Fruit fly (Drosophila melanogaster) whole organism, wandering third instar larva: Measurements from ENCODE around the gene CG18233.

Experiments used
- Abd-B ChIP-seq: fragments of >200 bp; optimal IDR thresholded peaks from 2 replicates; lab custom pipeline; 2017; ENCODE audit warnings: missing biosample characterization, missing genetic modification characterization
- CG32264 ChIP-seq: fragments of 200-800 bp; sonication (Bioruptor generic); optimal IDR thresholded peaks from 2 replicates; lab custom pipeline; 2016; ENCODE audit warnings: missing biosample characterization, missing genetic modification characterization
- CrebA ChIP-seq: fragments of 200-800 bp; sonication (Bioruptor generic); optimal IDR thresholded peaks from 2 replicates; lab custom pipeline; 2016; ENCODE audit warnings: missing biosample characterization, mild to moderate bottlenecking, missing genetic modification characterization, borderline replicate concordance
- Dfd ChIP-seq: fragments of >200 bp; optimal IDR thresholded peaks from 2 replicates; lab custom pipeline; 2017; ENCODE audit warnings: missing biosample characterization, missing genetic modification characterization
- Dif ChIP-seq: fragments of 200-275, 200-300 bp; sonication (Bioruptor generic); optimal IDR thresholded peaks from 2 replicates; lab custom pipeline; 2018; ENCODE audit warnings: missing biosample characterization, missing genetic modification characterization; ENCODE audit not compliant: partially characterized antibody
- GATAd ChIP-seq: sonication (Bioruptor generic); optimal IDR thresholded peaks from 2 replicates; lab custom pipeline; 2016; ENCODE audit warnings: missing biosample characterization, missing genetic modification characterization
- HLH106 ChIP-seq: fragments of 200-800 bp; optimal IDR thresholded peaks from 3 replicates; lab custom pipeline; 2019; ENCODE audit warnings: missing biosample characterization, mild to moderate bottlenecking, missing genetic modification characterization, moderate library complexity
- Hnf4 ChIP-seq: fragments of 200-800 bp; sonication (Bioruptor generic); optimal IDR thresholded peaks from 2 replicates; lab custom pipeline; 2016; ENCODE audit warnings: missing biosample characterization, mild to moderate bottlenecking, missing genetic modification characterization
- Hr78 ChIP-seq: fragments of >200 bp; optimal IDR thresholded peaks from 2 replicates; lab custom pipeline; 2017; ENCODE audit warnings: missing biosample characterization, missing genetic modification characterization
- Hr83 ChIP-seq: fragments of 200-300 bp; sonication (Bioruptor generic); optimal IDR thresholded peaks from 2 replicates; lab custom pipeline; 2016; ENCODE audit warnings: missing biosample characterization, mild to moderate bottlenecking, missing genetic modification characterization, moderate library complexity; ENCODE audit not compliant: poor library complexity, severe bottlenecking
- Jra ChIP-seq: sonication (Bioruptor generic); optimal IDR thresholded peaks from 2 replicates; lab custom pipeline; 2016; ENCODE audit warnings: missing biosample characterization, missing genetic modification characterization
- OdsH ChIP-seq: fragments of 200-800 bp; sonication (Bioruptor generic); optimal IDR thresholded peaks from 2 replicates; lab custom pipeline; 2016; ENCODE audit warnings: missing biosample characterization, mild to moderate bottlenecking, missing genetic modification characterization
- Rel ChIP-seq, 2 experiments: fragments of 200-800 bp; sonication (Bioruptor generic) in 1 of 2; optimal IDR thresholded peaks; 2 replicates in 1 of 2; 3 replicates in 1 of 2; lab custom pipeline; 2016 to 2019; ENCODE audit warnings: mild to moderate bottlenecking in 2 of 2, missing biosample characterization in 2 of 2, missing genetic modification characterization in 2 of 2, moderate library complexity in 1 of 2
- Sp1 ChIP-seq: fragments of 200-800 bp; sonication (Bioruptor generic); optimal IDR thresholded peaks from 3 replicates; lab custom pipeline; 2019; ENCODE audit warnings: missing biosample characterization, mild to moderate bottlenecking, missing genetic modification characterization, moderate library complexity
- brk ChIP-seq: fragments of 200-800 bp; sonication (Bioruptor generic); optimal IDR thresholded peaks from 2 replicates; lab custom pipeline; 2016; ENCODE audit warnings: missing biosample characterization, mild to moderate bottlenecking, missing genetic modification characterization
- dl ChIP-seq, 2 experiments: fragments of 175-275, 200-275 bp in 1 of 2; fragments of 200-275 bp in 1 of 2; sonication (Bioruptor generic); optimal IDR thresholded peaks; lab custom pipeline; 2018; ENCODE audit warnings: mild to moderate bottlenecking in 2 of 2, missing biosample characterization in 2 of 2, missing genetic modification characterization in 2 of 2, moderate library complexity in 2 of 2; ENCODE audit not compliant: partially characterized antibody in 2 of 2, insufficient read depth in 1 of 2
- dmrt93B ChIP-seq: fragments of 200-800 bp; sonication (Bioruptor generic); optimal IDR thresholded peaks from 2 replicates; lab custom pipeline; 2018; ENCODE audit warnings: missing biosample characterization, mild to moderate bottlenecking, missing genetic modification characterization
- dsf ChIP-seq: sonication (Bioruptor generic); optimal IDR thresholded peaks from 2 replicates; lab custom pipeline; 2016; ENCODE audit warnings: missing biosample characterization, missing genetic modification characterization, borderline replicate concordance
- foxo ChIP-seq, 2 experiments: fragments of 200-800 bp; sonication (Bioruptor generic); optimal IDR thresholded peaks; 2 replicates in 1 of 2; 3 replicates in 1 of 2; lab custom pipeline; 2016 to 2017; ENCODE audit warnings: missing biosample characterization in 2 of 2, missing genetic modification characterization in 2 of 2
- fru ChIP-seq: fragments of 200-800 bp; sonication (Bioruptor generic); optimal IDR thresholded peaks from 3 replicates; lab custom pipeline; 2016; ENCODE audit warnings: missing biosample characterization, mild to moderate bottlenecking, missing genetic modification characterization
- jim ChIP-seq: fragments of 175-275, 200-325 bp; sonication (Bioruptor generic); optimal IDR thresholded peaks from 2 replicates; lab custom pipeline; 2016; ENCODE audit warnings: missing biosample characterization, mild to moderate bottlenecking, missing genetic modification characterization
- lola ChIP-seq: fragments of >200 bp; optimal IDR thresholded peaks from 2 replicates; lab custom pipeline; 2017; ENCODE audit warnings: missing biosample characterization, missing genetic modification characterization
- pan ChIP-seq: fragments of >200 bp; optimal IDR thresholded peaks from 2 replicates; lab custom pipeline; 2017
- psq ChIP-seq: fragments of 200-800 bp; sonication (Bioruptor generic); optimal IDR thresholded peaks from 3 replicates; lab custom pipeline; 2017; ENCODE audit warnings: missing biosample characterization, mild to moderate bottlenecking, missing genetic modification characterization, moderate library complexity
- rgr ChIP-seq: fragments of 200-800 bp; sonication (Bioruptor generic); optimal IDR thresholded peaks from 3 replicates; lab custom pipeline; 2016; ENCODE audit warnings: missing biosample characterization, mild to moderate bottlenecking, missing genetic modification characterization
- sv ChIP-seq: fragments of 200-800 bp; sonication (Bioruptor generic); optimal IDR thresholded peaks from 3 replicates; lab custom pipeline; 2016; ENCODE audit warnings: missing biosample characterization, missing genetic modification characterization
- tai ChIP-seq: sonication (Bioruptor generic); optimal IDR thresholded peaks from 2 replicates; lab custom pipeline; 2016; ENCODE audit warnings: missing biosample characterization, missing genetic modification characterization

CG18233 gene

DNA sequence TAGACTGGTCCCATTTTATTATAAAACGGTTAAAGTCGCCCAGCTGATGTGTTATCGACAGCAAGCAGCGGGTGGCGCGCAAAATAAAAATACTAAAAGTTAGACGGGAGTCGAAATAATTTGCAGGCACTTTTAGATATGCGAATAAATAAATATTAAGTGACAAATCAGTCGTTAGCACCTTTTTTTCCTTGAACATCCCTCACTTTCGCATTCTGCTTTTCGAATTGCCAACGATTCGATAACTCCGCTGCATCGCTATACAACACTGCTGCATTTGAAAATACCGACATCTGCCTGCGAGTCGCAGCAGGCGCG is 17.1 kb downstream of the CG18233 start, which contains the start of gene bora:
Gene bora (plus strand): TSS at position 271 of the 318 bp plus-strand sequence.
- TF ChIP-seq tai (GFP tag; lab: Kevin White, UChicago) (peak; percentile 40), dmrt93B (GFP tag; lab: Kevin White, UChicago) (no peak), CrebA (no peak), foxo (GFP tag; optimal IDR thresholded peaks at IDR 0.05; lab: Kevin White, UChicago) (peak in 1 of 2 experiments; percentile 25), CG32264 (GFP tag; lab: Kevin White, UChicago) (no peak), Rel (GFP tag; optimal IDR thresholded peaks at IDR 0.05; lab: Kevin White, UChicago) (no peak), Rel (tag; optimal IDR thresholded peaks at IDR 0.05; lab: Kevin White, UChicago) (no peak), dsf (no peak), psq (GFP tag; lab: Kevin White, UChicago) (no peak), Hnf4 (GFP tag; lab: Kevin White, UChicago) (no peak)

- TF ChIP-seq dmrt93B (GFP tag; lab: Kevin White, UChicago) = no peak
- peak; percentile 18 for TF ChIP-seq jim
- peak; percentile 25 for TF ChIP-seq Sp1
- peak; percentile 75 for TF ChIP-seq Hr83 (GFP tag; lab: Kevin White, UChicago)
- TF ChIP-seq OdsH = no peak
- peak; percentile 65 for TF ChIP-seq Hnf4 (GFP tag; lab: Kevin White, UChicago)
- no peak for TF ChIP-seq Jra (GFP tag; lab: Kevin White, UChicago)
- TF ChIP-seq foxo (GFP tag; optimal IDR thresholded peaks at IDR 0.05; lab: Kevin White, UChicago) = peak in 1 of 2 experiments; percentile 21
- no peak for TF ChIP-seq Rel (GFP tag; optimal IDR thresholded peaks at IDR 0.05; lab: Kevin White, UChicago)
- peak; percentile 22 for TF ChIP-seq Rel (tag; optimal IDR thresholded peaks at IDR 0.05; lab: Kevin White, UChicago)
- TF ChIP-seq dl (GFP tag; optimal IDR thresholded peaks at IDR 0.05; lab: Kevin White, UChicago; ENCODE audit: insufficient read depth in 1 of 2, partially characterized antibody in 2 of 2) = peak in 1 of 2 experiments; percentile 27
- peak; percentile 16 for TF ChIP-seq tai (GFP tag; lab: Kevin White, UChicago)
- peak; percentile 39 for TF ChIP-seq rgr (GFP tag; lab: Kevin White, UChicago)
Observed at dm6 chr3L:18625786-18626185, 20.5 kb downstream of the CG18233 start, which contains the start of gene MYPT-75D. TSS of gene MYPT-75D (plus strand) at chr3L:18625959.

DNA sequence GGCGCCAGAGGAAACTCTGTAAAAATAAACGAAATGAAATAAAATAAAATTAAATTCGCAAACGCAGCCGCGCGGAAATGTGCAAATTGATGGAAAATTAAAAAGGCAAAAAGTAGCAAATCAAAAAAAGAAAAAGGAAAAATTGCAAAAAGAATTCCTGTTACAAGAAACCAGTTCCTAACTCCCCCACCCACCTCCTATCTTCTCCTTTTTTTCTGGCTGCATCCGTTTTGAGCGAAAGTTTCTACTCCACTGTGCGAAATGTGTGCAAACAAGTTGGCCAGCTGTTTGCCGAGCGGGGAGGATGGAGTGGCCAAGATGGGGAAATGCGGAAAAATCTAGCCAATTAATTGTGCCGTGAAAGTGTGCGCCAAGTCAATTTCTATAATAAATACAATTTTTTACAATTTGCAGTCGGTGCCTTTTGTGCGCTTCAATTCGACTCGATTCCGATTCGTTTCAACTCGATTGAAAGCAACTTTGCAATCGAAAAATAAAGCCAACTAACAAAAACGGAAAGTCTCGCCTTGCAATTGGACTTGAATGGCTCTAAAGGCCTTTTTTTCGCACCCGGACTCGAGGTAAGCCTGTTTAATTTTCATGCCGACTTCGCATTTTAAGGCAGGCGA is 21.3 kb downstream of the CG18233 start:
- TF ChIP-seq HLH106 (peak; percentile 6), rgr (GFP tag; lab: Kevin White, UChicago) (no peak)

DNA sequence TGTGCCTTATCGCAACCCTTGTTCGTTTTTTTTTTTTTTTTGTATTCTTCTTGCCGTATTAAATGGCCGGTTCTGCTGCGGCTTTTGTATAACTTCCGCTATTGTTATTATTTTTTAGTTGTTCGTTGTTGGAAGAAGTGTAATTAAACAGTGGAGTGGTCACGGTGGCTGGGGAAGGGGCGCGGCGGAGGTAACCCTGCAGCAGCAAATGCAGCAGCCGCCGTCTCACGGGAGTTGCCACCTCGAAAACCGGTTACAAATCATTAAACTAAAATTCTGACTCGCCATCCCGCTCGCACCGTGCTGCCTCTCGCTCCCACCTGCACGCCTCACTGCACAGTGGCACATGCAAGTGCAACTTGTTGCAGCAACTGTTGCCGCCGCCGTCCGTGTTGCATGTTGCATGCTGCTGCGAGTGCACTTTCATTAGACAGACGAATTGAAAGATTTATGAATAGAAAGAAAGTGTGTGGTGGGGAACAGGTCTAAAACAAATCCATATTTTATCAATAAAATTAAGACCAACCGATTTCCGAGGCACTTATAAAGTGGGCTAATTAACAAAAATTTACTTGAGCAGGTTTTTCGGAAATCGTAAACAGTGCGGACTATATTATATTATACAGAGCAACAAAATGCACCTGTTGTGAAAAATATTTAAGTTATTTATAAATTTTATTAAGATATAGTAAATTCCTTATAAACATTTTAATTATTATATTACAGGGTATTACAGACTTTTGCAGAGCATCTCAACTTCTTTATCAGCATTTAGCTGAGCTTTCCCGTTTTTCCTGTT is 22.6 kb downstream of the CG18233 start:
- no peak for TF ChIP-seq fru (GFP tag; lab: Kevin White, UChicago)
- TF ChIP-seq Dif (GFP tag; lab: Kevin White, UChicago) = peak; percentile 44
- TF ChIP-seq Hnf4 (GFP tag; lab: Kevin White, UChicago) = no peak
- peak in 1 of 2 experiments; percentile 22 for TF ChIP-seq dl (GFP tag; optimal IDR thresholded peaks at IDR 0.05; lab: Kevin White, UChicago; ENCODE audit: insufficient read depth in 1 of 2, partially characterized antibody in 2 of 2)
- no peak for TF ChIP-seq sv (GFP tag; lab: Kevin White, UChicago)
- TF ChIP-seq Jra (GFP tag; lab: Kevin White, UChicago) = no peak

DNA sequence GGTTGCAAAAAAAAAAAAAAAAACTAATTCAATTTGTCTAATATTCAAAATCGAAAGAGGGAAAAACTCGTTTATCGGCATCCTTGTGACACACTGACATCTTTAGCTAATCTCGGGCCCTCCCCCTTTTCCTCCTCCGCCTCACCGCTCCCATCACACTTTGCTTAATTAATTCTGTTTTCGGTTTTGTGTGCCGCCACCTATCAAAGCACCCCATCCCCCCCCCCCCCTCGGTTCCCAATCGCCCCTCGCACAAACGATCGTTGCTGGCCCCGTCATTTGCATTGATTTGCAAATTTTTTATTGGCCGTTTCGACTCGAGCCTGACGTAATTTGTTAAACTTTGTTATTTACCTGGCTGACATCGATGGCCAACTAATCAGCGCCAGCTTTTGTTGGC is 23.2 kb downstream of the CG18233 start:
- TF ChIP-seq rgr (GFP tag; lab: Kevin White, UChicago) (no peak), pan (no peak), Hnf4 (GFP tag; lab: Kevin White, UChicago) (no peak), Hr83 (GFP tag; lab: Kevin White, UChicago) (no peak), Rel (GFP tag; optimal IDR thresholded peaks at IDR 0.05; lab: Kevin White, UChicago) (no peak), Rel (tag; optimal IDR thresholded peaks at IDR 0.05; lab: Kevin White, UChicago) (peak; percentile 67), Abd-B (no peak)

dm6 chr3L:18629874-18630273 is 24.6 kb downstream of the CG18233 start:
- TF ChIP-seq pan = no peak
- TF ChIP-seq Hr83 (GFP tag; lab: Kevin White, UChicago) = no peak
- no peak for TF ChIP-seq GATAd
- no peak for TF ChIP-seq brk (GFP tag; lab: Kevin White, UChicago)
- no peak for TF ChIP-seq fru (GFP tag; lab: Kevin White, UChicago)
- TF ChIP-seq CrebA = no peak
- no peak for TF ChIP-seq Hr78 (GFP tag; lab: Kevin White, UChicago)
- no peak for TF ChIP-seq jim
- no peak for TF ChIP-seq Jra (GFP tag; lab: Kevin White, UChicago)
- TF ChIP-seq psq (GFP tag; lab: Kevin White, UChicago) = no peak
- no peak for TF ChIP-seq lola (GFP tag; lab: Kevin White, UChicago)
- TF ChIP-seq Dfd (GFP tag; lab: Kevin White, UChicago) = no peak
- TF ChIP-seq HLH106 = no peak
- TF ChIP-seq Dif (GFP tag; lab: Kevin White, UChicago) = no peak
- TF ChIP-seq Abd-B = no peak
- TF ChIP-seq tai (GFP tag; lab: Kevin White, UChicago) = no peak
- no peak for TF ChIP-seq dsf
- TF ChIP-seq Hnf4 (GFP tag; lab: Kevin White, UChicago) = no peak
